Worm (Caenorhabditis elegans): Measurements from ENCODE around the gene cyp-32A1.

- no peak for TF ChIP-seq pha-4 (tag; optimal IDR thresholded peaks at IDR 0.05)
- TF ChIP-seq ceh-39 (tag; optimal IDR thresholded peaks at IDR 0.05), result no peak
Observed at ce11 chrV:7819585-7819984, 38.0 kb downstream of the cyp-32A1 start.
